Worm (Caenorhabditis elegans) whole organism, midembryonic: ENCODE results near the gene fipr-29.

ENCODE experiments used
- cog-1 ChIP-seq: sonication (generic microtip); optimal IDR thresholded peaks from 2 replicates; lab custom pipeline; 2016; ENCODE audit warnings: missing genetic modification characterization, missing compliant biosample characterization
- flt-1 ChIP-seq: fragments of 200-800 bp; sonication (Bioruptor generic); IDR thresholded peaks from 2 replicates; pipeline ENCODE4 v1.3.6; 2022; ENCODE audit warnings: missing genetic modification characterization, missing compliant biosample characterization
- tab-1 ChIP-seq: fragments of 200-800 bp; sonication (Bioruptor generic); IDR thresholded peaks from 2 replicates; pipeline ENCODE4 v1.3.6; 2022; ENCODE audit warnings: missing genetic modification characterization, missing compliant biosample characterization
- ztf-23 ChIP-seq: fragments of 200-800 bp; sonication (Bioruptor generic); IDR thresholded peaks from 2 replicates; pipeline ENCODE4 v1.3.6; 2022; ENCODE audit warnings: missing genetic modification reagents, missing genetic modification characterization, missing compliant biosample characterization
- ztf-29 ChIP-seq: fragments of 200-800 bp; sonication (Bioruptor generic); IDR thresholded peaks from 2 replicates; pipeline ENCODE4 v1.3.6; 2022; ENCODE audit warnings: missing genetic modification reagents, missing genetic modification characterization, missing compliant biosample characterization

ce11 chrIII:3099407-3099806 lies 39.2 kb upstream of the fipr-29 start:
- no peak for TF ChIP-seq cog-1 (tag; lab: Kevin White, UChicago)
- TF ChIP-seq flt-1 (GFP tag; lab: Robert Waterston, UW) = no peak
- no peak for TF ChIP-seq ztf-29 (GFP tag; lab: Robert Waterston, UW)
- no peak for TF ChIP-seq ztf-23 (GFP tag; lab: Robert Waterston, UW)
- TF ChIP-seq tab-1 (GFP tag; lab: Robert Waterston, UW) = no peak
